Fruit fly (Drosophila melanogaster): ENCODE measurements around the gene Clp.

dm6 chr2L:855052-855547, 35.3 kb downstream of the Clp start, which contains the start of gene CG13949:
- TF ChIP-seq EcR (GFP tag; optimal IDR thresholded peaks at IDR 0.05): no peak
- TF ChIP-seq CG17806 (tag; optimal IDR thresholded peaks at IDR 0.05): peak; percentile 43
- TF ChIP-seq CG15710 (tag; optimal IDR thresholded peaks at IDR 0.05): peak; percentile 45
- no peak for TF ChIP-seq gl (tag; optimal IDR thresholded peaks at IDR 0.05)
- TF ChIP-seq D1 (tag; optimal IDR thresholded peaks at IDR 0.05): no peak
- no peak for TF ChIP-seq CG10348 (GFP tag; IDR thresholded peaks at IDR 0.05)
- TF ChIP-seq CG4496 (GFP tag; IDR thresholded peaks at IDR 0.05): peak; percentile 81
- TF ChIP-seq Snoo (tag; optimal IDR thresholded peaks at IDR 0.05): no peak
- TF ChIP-seq Pif1B (GFP tag; optimal IDR thresholded peaks at IDR 0.05): no peak
- no peak for TF ChIP-seq CG34367 (tag; optimal IDR thresholded peaks at IDR 0.05)
- TF ChIP-seq CG32121 (GFP tag; IDR thresholded peaks at IDR 0.05): peak; percentile 33; the same call in 1 of the 2 replicates

Data from whole organism, pupa.